Worm (Caenorhabditis elegans) whole organism, early embryonic: Measurements from ENCODE around the gene csc-1.

ENCODE experiments used
- ama-1 ChIP-seq: fragments of 150-350 bp; optimal IDR thresholded peaks from 2 replicates; lab custom pipeline; 2014
- ceh-36 ChIP-seq: sonication (generic microtip); optimal IDR thresholded peaks from 2 replicates; lab custom pipeline; 2016; ENCODE audit warnings: missing genetic modification characterization, inconsistent platforms, missing compliant biosample characterization
- hmbx-1 ChIP-seq: sonication (generic microtip); optimal IDR thresholded peaks from 2 replicates; lab custom pipeline; 2016; ENCODE audit warnings: mild to moderate bottlenecking, missing genetic modification characterization, missing compliant biosample characterization

DNA sequence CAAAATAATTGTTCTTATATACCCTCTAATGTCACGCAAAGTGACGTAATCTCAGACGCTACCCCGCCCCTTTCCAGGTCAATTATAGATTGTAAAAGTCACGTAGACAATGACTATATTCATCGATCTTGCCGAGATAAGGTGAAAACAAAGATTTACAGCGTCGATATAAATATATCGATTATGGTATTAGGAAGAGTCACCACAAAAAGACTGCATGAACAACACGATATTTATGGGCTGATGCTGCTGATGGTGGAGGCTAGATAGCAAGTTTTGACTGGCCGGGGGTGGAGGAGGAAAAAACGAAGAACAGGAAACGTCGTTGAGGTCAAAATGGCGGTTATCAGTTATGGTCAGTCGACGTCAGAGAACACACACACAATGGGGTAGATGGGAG, 41.8 kb downstream of the csc-1 start:
- no peak for TF ChIP-seq hmbx-1 (tag; lab: Kevin White, UChicago)
- TF ChIP-seq ama-1 (lab: Kevin White, UChicago) = no peak
- no peak for TF ChIP-seq ceh-36
